Fruit fly (Drosophila melanogaster) whole organism, embryonic: ENCODE results near the gene PIG-C.

Experiments
- ATbp ChIP-seq: fragments of 200-800 bp; sonication (Bioruptor generic); optimal IDR thresholded peaks from 2 replicates; lab custom pipeline; 2017; ENCODE audit warnings: missing biosample characterization, mild to moderate bottlenecking, missing genetic modification characterization, missing genetic modification reagents
- Adf1 ChIP-seq: fragments of 200-800 bp; sonication (Bioruptor generic); IDR thresholded peaks from 2 replicates; pipeline ENCODE4 v1.3.6; 2022; ENCODE audit warnings: missing biosample characterization, missing genetic modification characterization
- Atf3 ChIP-seq: fragments of 200-800 bp; sonication (Bioruptor generic); optimal IDR thresholded peaks from 3 replicates; lab custom pipeline; 2016; ENCODE audit warnings: missing biosample characterization, missing genetic modification characterization
- CG10267 ChIP-seq: fragments of 200-800 bp; sonication (Bioruptor generic); optimal IDR thresholded peaks from 2 replicates; lab custom pipeline; 2018; ENCODE audit warnings: missing biosample characterization, mild to moderate bottlenecking, missing genetic modification characterization, moderate library complexity
- CG11504 ChIP-seq: fragments of 200-800 bp; sonication (Bioruptor generic); optimal IDR thresholded peaks from 3 replicates; lab custom pipeline; 2019; ENCODE audit warnings: missing biosample characterization, mild to moderate bottlenecking, missing genetic modification characterization, moderate library complexity
- CG11695 ChIP-seq: fragments of 200-800 bp; sonication (Bioruptor generic); IDR thresholded peaks from 3 replicates; pipeline ENCODE4 v1.3.6; 2022; ENCODE audit warnings: missing biosample characterization, missing genetic modification characterization
- CG11723 ChIP-seq: fragments of 200-800 bp; sonication (Bioruptor generic); optimal IDR thresholded peaks from 2 replicates; lab custom pipeline; 2017; ENCODE audit warnings: missing biosample characterization, mild to moderate bottlenecking, missing genetic modification characterization
- CG15479 ChIP-seq: fragments of 200-800 bp; sonication (Bioruptor generic); optimal IDR thresholded peaks from 3 replicates; lab custom pipeline; 2019; ENCODE audit warnings: missing biosample characterization, mild to moderate bottlenecking, missing genetic modification characterization, moderate library complexity
- CG15601 ChIP-seq: fragments of 200-800 bp; sonication (Bioruptor generic); optimal IDR thresholded peaks from 3 replicates; lab custom pipeline; 2019; ENCODE audit warnings: missing biosample characterization, mild to moderate bottlenecking, missing genetic modification characterization, moderate library complexity
- CG17385 ChIP-seq: fragments of 200-800 bp; sonication (Bioruptor generic); optimal IDR thresholded peaks from 3 replicates; lab custom pipeline; 2018; ENCODE audit warnings: missing biosample characterization, mild to moderate bottlenecking, missing genetic modification characterization
- CG18599 ChIP-seq: fragments of 200-800 bp; sonication (Bioruptor generic); optimal IDR thresholded peaks from 3 replicates; lab custom pipeline; 2017; ENCODE audit warnings: missing biosample characterization, missing genetic modification characterization, mild to moderate bottlenecking, moderate library complexity, missing genetic modification reagents
- CG2129 ChIP-seq: fragments of 200-800 bp; sonication (Bioruptor generic); IDR thresholded peaks from 2 replicates; pipeline ENCODE4 v1.3.6; 2022; ENCODE audit warnings: missing biosample characterization, missing genetic modification characterization; ENCODE audit not compliant: partially characterized antibody
- CG9797 ChIP-seq: fragments of 200-800 bp; sonication (Bioruptor generic); optimal IDR thresholded peaks from 3 replicates; lab custom pipeline; 2018; ENCODE audit warnings: missing biosample characterization, mild to moderate bottlenecking, missing genetic modification characterization
- CG9932 ChIP-seq: fragments of 200-800 bp; sonication (Bioruptor generic); IDR thresholded peaks from 2 replicates; pipeline ENCODE4 v1.3.6; 2022; ENCODE audit warnings: missing biosample characterization, missing genetic modification characterization
- CrebB ChIP-seq: fragments of 200-800 bp; sonication (Bioruptor generic); optimal IDR thresholded peaks from 3 replicates; lab custom pipeline; 2018; ENCODE audit warnings: missing biosample characterization, mild to moderate bottlenecking, missing genetic modification characterization
- D ChIP-seq, 2 experiments: fragments of 200-800 bp in 1 of 2; fragments of >200 bp in 1 of 2; sonication (Bioruptor generic) in 1 of 2; optimal IDR thresholded peaks; 2 replicates in 1 of 2; 3 replicates in 1 of 2; lab custom pipeline; 2017; ENCODE audit warnings: mild to moderate bottlenecking in 1 of 2, missing biosample characterization in 1 of 2, missing genetic modification characterization in 1 of 2, missing genetic modification reagents in 1 of 2
- Drgx ChIP-seq: fragments of 200-800 bp; sonication (Bioruptor generic); IDR thresholded peaks from 2 replicates; pipeline ENCODE4 v1.3.6; 2022; ENCODE audit warnings: missing biosample characterization, missing genetic modification characterization
- E2f2 ChIP-seq: fragments of 200-800 bp; sonication (Bioruptor generic); IDR thresholded peaks from 2 replicates; pipeline ENCODE4 v1.3.6; 2022; ENCODE audit warnings: missing biosample characterization, missing genetic modification characterization
- Fer1 ChIP-seq: fragments of 200-800 bp; sonication (Bioruptor generic); optimal IDR thresholded peaks from 2 replicates; lab custom pipeline; 2017; ENCODE audit warnings: missing biosample characterization, mild to moderate bottlenecking, missing genetic modification characterization
- Gug ChIP-seq: fragments of 200-800 bp; sonication (Bioruptor generic); IDR thresholded peaks from 4 replicates; pipeline ENCODE4 v1.3.6; 2022; ENCODE audit warnings: missing biosample characterization, missing genetic modification characterization
- HmgZ ChIP-seq: fragments of 200-800 bp; sonication (Bioruptor generic); optimal IDR thresholded peaks from 2 replicates; lab custom pipeline; 2018; ENCODE audit warnings: missing biosample characterization, mild to moderate bottlenecking, missing genetic modification characterization
- Hr39 ChIP-seq: fragments of >200 bp; optimal IDR thresholded peaks from 2 replicates; lab custom pipeline; 2017
- MTF-1 ChIP-seq: fragments of 200-800 bp; sonication (Bioruptor generic); optimal IDR thresholded peaks from 2 replicates; lab custom pipeline; 2018; ENCODE audit warnings: missing biosample characterization, mild to moderate bottlenecking, missing genetic modification characterization, borderline replicate concordance
- Med ChIP-seq: fragments of 200-800 bp; sonication (Bioruptor generic); peaks from one replicate; lab custom pipeline; 2016; ENCODE audit warnings: missing biosample characterization, missing genetic modification characterization, mild to moderate bottlenecking, inconsistent platforms, moderate library complexity
- Meics ChIP-seq: fragments of 200-800 bp; sonication (Bioruptor generic); optimal IDR thresholded peaks from 2 replicates; lab custom pipeline; 2017; ENCODE audit warnings: missing biosample characterization, mild to moderate bottlenecking, missing genetic modification characterization
- NFAT ChIP-seq: fragments of 200-800 bp; sonication (Bioruptor generic); IDR thresholded peaks from 2 replicates; pipeline ENCODE4 v1.3.6; 2022; ENCODE audit warnings: missing biosample characterization, missing genetic modification characterization
- Oli ChIP-seq: fragments of 200-800 bp; sonication (Bioruptor generic); optimal IDR thresholded peaks from 2 replicates; lab custom pipeline; 2018; ENCODE audit warnings: missing biosample characterization, mild to moderate bottlenecking, missing genetic modification characterization, moderate library complexity
- Opbp ChIP-seq: fragments of 200-800 bp; sonication (Bioruptor generic); IDR thresholded peaks from 3 replicates; pipeline ENCODE4 v1.3.6; 2022; ENCODE audit warnings: missing biosample characterization, missing genetic modification characterization; ENCODE audit not compliant: partially characterized antibody
- Pdp1 ChIP-seq, 2 experiments: fragments of 200-800 bp; sonication (Bioruptor generic); optimal IDR thresholded peaks; 3 replicates each; lab custom pipeline; 2016; ENCODE audit warnings: missing biosample characterization in 2 of 2, missing genetic modification characterization in 2 of 2, mild to moderate bottlenecking in 1 of 2, moderate library complexity in 1 of 2
- Sox102F ChIP-seq: fragments of 200-800 bp; sonication (Bioruptor generic); optimal IDR thresholded peaks from 2 replicates; lab custom pipeline; 2018; ENCODE audit warnings: missing biosample characterization, mild to moderate bottlenecking, missing genetic modification characterization, moderate library complexity
- Spps ChIP-seq: fragments of 200-800 bp; sonication (Bioruptor generic); optimal IDR thresholded peaks from 2 replicates; lab custom pipeline; 2018; ENCODE audit warnings: missing biosample characterization, mild to moderate bottlenecking, missing genetic modification characterization
- ap ChIP-seq: fragments of 200-800 bp; sonication (Bioruptor generic); IDR thresholded peaks from 2 replicates; pipeline ENCODE4 v1.3.6; 2022; ENCODE audit warnings: missing biosample characterization, missing genetic modification characterization
- bigmax ChIP-seq: fragments of 200-800 bp; sonication (Bioruptor generic); optimal IDR thresholded peaks from 2 replicates; lab custom pipeline; 2018; ENCODE audit warnings: missing biosample characterization, mild to moderate bottlenecking, missing genetic modification characterization
- cad ChIP-seq: fragments of >200 bp; optimal IDR thresholded peaks from 2 replicates; lab custom pipeline; 2017; ENCODE audit warnings: missing biosample characterization, missing genetic modification characterization
- dati ChIP-seq: fragments of 200-800 bp; sonication (Bioruptor generic); IDR thresholded peaks from 2 replicates; pipeline ENCODE4 v1.3.6; 2022; ENCODE audit warnings: missing biosample characterization, missing genetic modification characterization
- disco-r ChIP-seq: fragments of 200-800 bp; sonication (Bioruptor generic); optimal IDR thresholded peaks from 2 replicates; lab custom pipeline; 2016; ENCODE audit warnings: missing biosample characterization, missing genetic modification characterization
- hbn ChIP-seq: fragments of 200-800 bp; sonication (Bioruptor generic); IDR thresholded peaks from 2 replicates; pipeline ENCODE4 v1.3.6; 2022; ENCODE audit warnings: missing biosample characterization, missing genetic modification characterization; ENCODE audit not compliant: partially characterized antibody
- lbe ChIP-seq: fragments of 200-800 bp; sonication (Bioruptor generic); optimal IDR thresholded peaks from 2 replicates; lab custom pipeline; 2016; ENCODE audit warnings: missing biosample characterization, mild to moderate bottlenecking, missing genetic modification characterization
- mld ChIP-seq: fragments of 200-800 bp; sonication (Bioruptor generic); IDR thresholded peaks from 3 replicates; pipeline ENCODE4 v1.3.6; 2022; ENCODE audit warnings: missing biosample characterization, missing genetic modification characterization; ENCODE audit not compliant: partially characterized antibody
- nmo ChIP-seq: fragments of 200-800 bp; sonication (Bioruptor generic); optimal IDR thresholded peaks from 2 replicates; lab custom pipeline; 2018; ENCODE audit warnings: missing biosample characterization, mild to moderate bottlenecking, missing genetic modification characterization, moderate library complexity
- p53 ChIP-seq: fragments of 200-800 bp; sonication (Bioruptor generic); optimal IDR thresholded peaks from 2 replicates; lab custom pipeline; 2016; ENCODE audit warnings: missing biosample characterization, missing genetic modification characterization
- pho ChIP-seq: fragments of 200-800 bp; sonication (Bioruptor generic); optimal IDR thresholded peaks from 2 replicates; lab custom pipeline; 2016; ENCODE audit warnings: missing biosample characterization, missing genetic modification characterization
- phol ChIP-seq: fragments of 200-800 bp; sonication (Bioruptor generic); optimal IDR thresholded peaks from 3 replicates; lab custom pipeline; 2018; ENCODE audit warnings: missing biosample characterization, mild to moderate bottlenecking, missing genetic modification characterization, moderate library complexity
- scrt ChIP-seq: fragments of 200-800 bp; sonication (Bioruptor generic); optimal IDR thresholded peaks from 2 replicates; lab custom pipeline; 2018; ENCODE audit warnings: missing biosample characterization, mild to moderate bottlenecking, missing genetic modification characterization, moderate library complexity
- sens ChIP-seq: fragments of 200-800 bp; sonication (Bioruptor generic); peaks from one replicate; lab custom pipeline; 2016; ENCODE audit warnings: missing biosample characterization, missing genetic modification characterization
- sisA ChIP-seq: fragments of 200-800 bp; sonication (Bioruptor generic); IDR thresholded peaks from 2 replicates; pipeline ENCODE4 v1.3.6; 2022; ENCODE audit warnings: missing biosample characterization, missing genetic modification characterization
- unpg ChIP-seq: fragments of 200-800 bp; sonication (Bioruptor generic); optimal IDR thresholded peaks from 3 replicates; lab custom pipeline; 2018; ENCODE audit warnings: missing biosample characterization, mild to moderate bottlenecking, missing genetic modification characterization, moderate library complexity
- zen ChIP-seq: fragments of 200-800 bp; sonication (Bioruptor generic); optimal IDR thresholded peaks from 3 replicates; lab custom pipeline; 2018; ENCODE audit warnings: missing biosample characterization, mild to moderate bottlenecking, missing genetic modification characterization, moderate library complexity
- zf30C ChIP-seq: fragments of 200-800 bp; sonication (Bioruptor generic); optimal IDR thresholded peaks from 3 replicates; lab custom pipeline; 2018; ENCODE audit warnings: missing biosample characterization, mild to moderate bottlenecking, missing genetic modification characterization

PIG-C gene

DNA sequence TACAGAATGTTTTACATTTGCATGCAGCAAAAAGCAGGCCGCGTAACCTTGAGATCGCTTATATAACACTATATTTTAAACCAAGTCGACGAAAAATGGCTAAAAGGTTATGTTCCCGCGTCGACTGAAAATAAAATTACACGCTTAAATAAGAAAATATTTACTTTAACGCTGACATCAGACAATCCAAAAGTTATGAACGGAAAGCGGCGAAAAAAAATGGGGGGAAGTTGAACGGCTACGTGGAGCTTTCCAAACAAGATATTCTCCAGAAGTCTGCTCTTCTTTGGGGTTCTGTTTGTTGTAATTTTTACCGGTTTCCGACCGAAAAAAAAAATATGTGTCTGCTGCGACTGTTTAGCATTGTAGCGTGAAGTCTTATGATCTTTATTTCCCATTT is 25.5 kb upstream of the PIG-C start:
- TF ChIP-seq Adf1 (GFP tag; lab: Robert Waterston, UW) = no peak
- TF ChIP-seq CG9932 = no peak
- peak; percentile 40 for TF ChIP-seq Med (GFP tag; lab: Kevin White, UChicago)
- peak; percentile 41 for TF ChIP-seq sens
- TF ChIP-seq scrt (GFP tag; lab: Kevin White, UChicago) = no peak
- no peak for TF ChIP-seq zf30C (GFP tag; lab: Kevin White, UChicago)
- TF ChIP-seq CG15601 (tag; lab: Kevin White, UChicago) = no peak
- TF ChIP-seq Pdp1 (GFP tag; optimal IDR thresholded peaks at IDR 0.05; lab: Kevin White, UChicago) = peak in 1 of 2 experiments; percentile 87
- TF ChIP-seq Hr39 = no peak
- no peak for TF ChIP-seq CG11723 (GFP tag; lab: Kevin White, UChicago)

DNA sequence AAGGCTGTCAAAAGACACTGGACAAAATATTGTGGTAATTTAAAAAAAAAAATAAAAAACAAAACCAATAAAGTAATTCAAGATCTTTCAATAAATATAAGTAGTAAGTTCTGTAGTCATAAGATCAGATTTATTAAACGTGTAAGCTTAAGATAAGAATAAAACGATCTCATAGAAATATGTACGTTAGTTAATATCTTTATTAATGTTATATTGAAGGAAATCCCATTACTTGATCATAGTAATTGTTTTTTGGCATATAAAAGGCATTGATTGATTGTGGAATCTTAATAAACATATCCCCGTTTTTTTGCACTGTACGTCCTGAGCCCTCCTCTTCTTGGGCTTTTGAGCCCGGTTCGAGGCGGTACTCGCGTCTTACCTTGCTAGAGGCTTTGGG is 24.2 kb upstream of the PIG-C start:
- TF ChIP-seq unpg (GFP tag; lab: Kevin White, UChicago) (peak; percentile 23), CG17385 (no peak), zen (tag; lab: Kevin White, UChicago) (no peak), ap (GFP tag; lab: Robert Waterston, UW) (no peak), MTF-1 (no peak), CG10267 (tag; lab: Kevin White, UChicago) (peak; percentile 5), NFAT (GFP tag; lab: Robert Waterston, UW) (no peak), CG9797 (no peak), Meics (GFP tag; lab: Kevin White, UChicago) (peak; percentile 4), p53 (GFP tag; lab: Kevin White, UChicago) (no peak), Atf3 (GFP tag; lab: Kevin White, UChicago) (no peak), Gug (GFP tag; lab: Robert Waterston, UW) (no peak), Sox102F (GFP tag; lab: Kevin White, UChicago) (peak; percentile 12), CG11504 (tag; lab: Kevin White, UChicago) (peak; percentile 44), bigmax (no peak), phol (peak; percentile 13), Spps (tag; lab: Kevin White, UChicago) (no peak), Drgx (GFP tag; lab: Robert Waterston, UW) (no peak), CG15479 (GFP tag; lab: Kevin White, UChicago) (no peak), mld (GFP tag; lab: Robert Waterston, UW) (no peak), cad (GFP tag; lab: Kevin White, UChicago) (no peak), nmo (GFP tag; lab: Kevin White, UChicago) (peak; percentile 17), pho (no peak), Fer1 (GFP tag; lab: Kevin White, UChicago) (peak; percentile 19), hbn (GFP tag; lab: Robert Waterston, UW) (no peak), dati (GFP tag; lab: Robert Waterston, UW) (no peak), CrebB (no peak), lbe (GFP tag; lab: Kevin White, UChicago) (peak; percentile 51), Oli (tag; lab: Kevin White, UChicago) (peak; percentile 35), E2f2 (GFP tag; lab: Robert Waterston, UW) (no peak), CG11695 (no peak), sisA (no peak), CG2129 (no peak), sens (peak; percentile 74), disco-r (GFP tag; lab: Kevin White, UChicago) (no peak), Opbp (GFP tag; lab: Robert Waterston, UW) (no peak), CG18599 (no peak), ATbp (GFP tag; lab: Kevin White, UChicago) (no peak), D (optimal IDR thresholded peaks at IDR 0.05; lab: Kevin White, UChicago) (no peak), D (GFP tag; optimal IDR thresholded peaks at IDR 0.05; lab: Kevin White, UChicago) (no peak), HmgZ (no peak)
